Fruit fly (Drosophila melanogaster): ENCODE measurements around the gene CG10958.

Gene CG10958

DNA sequence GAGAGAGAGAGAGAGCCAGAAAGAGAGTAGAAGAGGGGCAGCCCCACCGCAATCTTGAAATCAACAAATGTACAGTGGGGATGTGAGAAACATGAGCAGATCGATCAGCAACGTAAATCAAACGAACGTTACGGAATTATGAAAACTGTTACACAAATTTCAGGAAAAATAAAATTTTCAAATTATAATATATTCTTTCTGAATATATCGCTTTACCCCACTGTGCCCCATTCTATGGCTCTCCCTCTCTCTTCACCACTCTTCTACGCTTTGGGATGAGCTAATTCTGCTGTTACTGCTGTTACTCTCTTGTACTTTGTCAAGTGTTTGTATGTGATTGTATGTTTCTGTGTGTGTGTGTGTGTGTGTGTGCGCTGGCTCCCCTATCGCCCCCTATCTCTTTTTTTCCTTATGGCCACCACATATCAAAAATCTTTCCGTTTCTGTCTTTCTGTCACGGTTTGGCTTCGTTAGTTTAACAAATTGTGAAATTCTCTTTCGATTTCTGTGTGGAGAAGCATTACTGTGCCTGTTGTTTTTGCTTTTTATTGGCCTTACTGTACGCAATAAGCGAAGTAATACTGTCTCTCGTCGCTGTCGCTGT is 41.0 kb upstream of the CG10958 start (continued):
- TF ChIP-seq bab2 (GFP tag; optimal IDR thresholded peaks at IDR 0.05): peak; percentile 87
- peak; percentile 67 for TF ChIP-seq TFAM (GFP tag; optimal IDR thresholded peaks at IDR 0.05)
- TF ChIP-seq sc (optimal IDR thresholded peaks at IDR 0.05): no peak
- TF ChIP-seq sc (GFP tag; optimal IDR thresholded peaks at IDR 0.05): peak; percentile 93
- peak; percentile 75 for TF ChIP-seq CG2116 (GFP tag; optimal IDR thresholded peaks at IDR 0.05)
- no peak for TF ChIP-seq Neu2 (GFP tag; optimal IDR thresholded peaks at IDR 0.05; ENCODE audit: borderline replicate concordance)
- TF ChIP-seq ara (GFP tag; IDR thresholded peaks at IDR 0.05): peak; percentile 98
- peak; percentile 95 for TF ChIP-seq cas (GFP tag; IDR thresholded peaks at IDR 0.05)
- TF ChIP-seq slou (GFP tag; optimal IDR thresholded peaks at IDR 0.05): peak; percentile 94
- peak; percentile 90 for TF ChIP-seq Camta (GFP tag; optimal IDR thresholded peaks at IDR 0.05)
- TF ChIP-seq CG10959 (GFP tag; IDR thresholded peaks at IDR 0.05): peak; percentile 95
- TF ChIP-seq fd64A (GFP tag; optimal IDR thresholded peaks at IDR 0.05): peak; percentile 90
- peak; percentile 73 for TF ChIP-seq shn (GFP tag; optimal IDR thresholded peaks at IDR 0.05)
- peak; percentile 90 for TF ChIP-seq trh (GFP tag; optimal IDR thresholded peaks at IDR 0.05)
- peak; percentile 96 for TF ChIP-seq CG17612 (GFP tag; IDR thresholded peaks at IDR 0.05)
- TF ChIP-seq ranshi (GFP tag; IDR thresholded peaks at IDR 0.05): peak; percentile 98
- no peak for TF ChIP-seq p53 (GFP tag; optimal IDR thresholded peaks at IDR 0.05)
- TF ChIP-seq Ets97D (GFP tag; optimal IDR thresholded peaks at IDR 0.05): peak; percentile 55
- peak; percentile 90 for TF ChIP-seq cato (GFP tag; optimal IDR thresholded peaks at IDR 0.05; ENCODE audit: borderline replicate concordance)
- peak; percentile 98 for TF ChIP-seq esg (GFP tag; conservative IDR thresholded peaks at IDR 0.05)
- TF ChIP-seq jumu (GFP tag; optimal IDR thresholded peaks at IDR 0.05): peak; percentile 91
- no peak; the same call in 1 of the 2 replicates for TF ChIP-seq ato (GFP tag; IDR thresholded peaks at IDR 0.05; ENCODE audit: partially characterized antibody)
- TF ChIP-seq CG7987 (GFP tag; optimal IDR thresholded peaks at IDR 0.05): peak; percentile 84
- peak; percentile 97 for TF ChIP-seq Xbp1 (GFP tag; optimal IDR thresholded peaks at IDR 0.05)
- TF ChIP-seq grau (tag; optimal IDR thresholded peaks at IDR 0.05): peak; percentile 97
- TF ChIP-seq CG1602 (GFP tag; optimal IDR thresholded peaks at IDR 0.05): peak; percentile 94
- 0 out of 2 replicates have a peak, but pooled peaks have one; percentile 35 for TF ChIP-seq inv (GFP tag; IDR thresholded peaks at IDR 0.05; ENCODE audit: partially characterized antibody)
- TF ChIP-seq lola (GFP tag; optimal IDR thresholded peaks at IDR 0.05): peak in 2 of 3 experiments; percentile 17 to 87
- TF ChIP-seq z (GFP tag; IDR thresholded peaks at IDR 0.05): peak; percentile 76
- TF ChIP-seq CG6683 (GFP tag; optimal IDR thresholded peaks at IDR 0.05): peak; percentile 94
- peak; percentile 98 for TF ChIP-seq rib (GFP tag; IDR thresholded peaks at IDR 0.05)
- TF ChIP-seq CG2712 (tag; optimal IDR thresholded peaks at IDR 0.05): peak; percentile 97
- TF ChIP-seq unc-4 (GFP tag; IDR thresholded peaks at IDR 0.05; ENCODE audit: partially characterized antibody): 0 out of 2 replicates have a peak, but pooled peaks have one; percentile 24
- TF ChIP-seq CG30403 (GFP tag; optimal IDR thresholded peaks at IDR 0.05): peak; percentile 96
- peak; percentile 95 for TF ChIP-seq CG10979 (tag; optimal IDR thresholded peaks at IDR 0.05)
- peak; percentile 74 for TF ChIP-seq pros (GFP tag; optimal IDR thresholded peaks at IDR 0.05)
- TF ChIP-seq Asciz (GFP tag; optimal IDR thresholded peaks at IDR 0.05): peak; percentile 96
- TF ChIP-seq CG4730 (GFP tag; IDR thresholded peaks at IDR 0.05): peak; percentile 97
- TF ChIP-seq CG7556 (GFP tag; optimal IDR thresholded peaks at IDR 0.05): peak; percentile 97
- no peak for TF ChIP-seq fru (optimal IDR thresholded peaks at IDR 0.05)
- peak; percentile 96 for TF ChIP-seq Ets65A (GFP tag)
- no peak for TF ChIP-seq lov (optimal IDR thresholded peaks at IDR 0.05)
- peak; percentile 97 for TF ChIP-seq lov (GFP tag; IDR thresholded peaks at IDR 0.05)
- no peak for TF ChIP-seq Elba2 (GFP tag; optimal IDR thresholded peaks at IDR 0.05)
- TF ChIP-seq CG12071 (GFP tag; optimal IDR thresholded peaks at IDR 0.05): peak; percentile 95
- TF ChIP-seq bcd (GFP tag; optimal IDR thresholded peaks at IDR 0.05): peak; percentile 97
- peak; percentile 94 for TF ChIP-seq ham (GFP tag; IDR thresholded peaks at IDR 0.05)
- TF ChIP-seq pb (GFP tag; optimal IDR thresholded peaks at IDR 0.05): peak; percentile 52
- peak; percentile 86 for TF ChIP-seq CG33213 (GFP tag; optimal IDR thresholded peaks at IDR 0.05)
- TF ChIP-seq HLH54F (GFP tag; optimal IDR thresholded peaks at IDR 0.05): peak; percentile 86
- TF ChIP-seq Ada2b (GFP tag; IDR thresholded peaks at IDR 0.05): peak; percentile 99

All from whole organism, embryonic.